Worm (Caenorhabditis elegans) whole organism, L4 larva: ENCODE data around the gene Y46E12BL.2.

Source experiments
- D1046.2 ChIP-seq: fragments of 200-800 bp; sonication (Bioruptor generic); IDR thresholded peaks from 2 replicates; pipeline ENCODE4 v1.3.6; 2022; ENCODE audit warnings: missing genetic modification characterization, missing compliant biosample characterization
- F10B5.3 ChIP-seq: sonication (generic microtip); optimal IDR thresholded peaks from 2 replicates; lab custom pipeline; 2016; ENCODE audit warnings: mild to moderate bottlenecking, missing genetic modification characterization, missing compliant biosample characterization
- R02D3.7 ChIP-seq: fragments of 150-350 bp; sonication (generic microtip); optimal IDR thresholded peaks from 3 replicates; lab custom pipeline; 2014; ENCODE audit warnings: missing biosample characterization, missing genetic modification characterization
- Y105C5A.15 ChIP-seq: fragments of 200-800 bp; sonication (Bioruptor generic); IDR thresholded peaks from 2 replicates; pipeline ENCODE4 v1.3.6; 2022; ENCODE audit warnings: missing genetic modification characterization, missing compliant biosample characterization
- Y48G9A.11 ChIP-seq: fragments of 200-800 bp; sonication (Bioruptor generic); IDR thresholded peaks from 2 replicates; pipeline ENCODE4 v1.3.6; 2022; ENCODE audit warnings: missing genetic modification reagents, missing genetic modification characterization, missing compliant biosample characterization
- ZK337.2 ChIP-seq: fragments of 200-800 bp; sonication (Bioruptor generic); IDR thresholded peaks from 2 replicates; pipeline ENCODE4 v1.3.6; 2022; ENCODE audit warnings: missing genetic modification reagents, missing genetic modification characterization, missing compliant biosample characterization
- aha-1 ChIP-seq: fragments of 150-350 bp; peaks from one replicate; lab custom pipeline; 2014; ENCODE audit warnings: missing biosample characterization, missing genetic modification characterization
- aly-2 ChIP-seq: sonication (generic microtip); optimal IDR thresholded peaks from 2 replicates; lab custom pipeline; 2018; ENCODE audit warnings: missing biosample characterization, missing genetic modification characterization
- ama-1 ChIP-seq: fragments of 150-350 bp; optimal IDR thresholded peaks from 2 replicates; lab custom pipeline; 2014; ENCODE audit warnings: inconsistent platforms, mixed read lengths
- arid-1 ChIP-seq: fragments of 200-800 bp; sonication (Bioruptor generic); conservative IDR thresholded peaks from 2 replicates; pipeline ENCODE4 v1.3.6; 2022; ENCODE audit warnings: missing genetic modification reagents, missing genetic modification characterization, missing compliant biosample characterization
- attf-4 ChIP-seq: sonication (generic microtip); optimal IDR thresholded peaks from 3 replicates; lab custom pipeline; 2017; ENCODE audit warnings: missing biosample characterization, missing genetic modification characterization
- ceh-28 ChIP-seq: fragments of 150-350 bp; optimal IDR thresholded peaks from 2 replicates; lab custom pipeline; 2014; ENCODE audit warnings: missing biosample characterization, missing genetic modification reagents, missing genetic modification characterization
- ceh-32 ChIP-seq: sonication (generic microtip); optimal IDR thresholded peaks from 2 replicates; lab custom pipeline; 2016; ENCODE audit warnings: mild to moderate bottlenecking, missing genetic modification characterization, missing compliant biosample characterization; ENCODE audit not compliant: poor library complexity
- daf-16 ChIP-seq, 3 experiments: sonication (generic microtip); optimal IDR thresholded peaks; 2 replicates each; lab custom pipeline; 2016 to 2017; ENCODE audit warnings: missing genetic modification characterization in 3 of 3, missing genetic modification reagents in 3 of 3, mild to moderate bottlenecking in 2 of 3, missing compliant biosample characterization in 2 of 3, missing biosample characterization in 1 of 3, moderate library complexity in 1 of 3
- daf-8 ChIP-seq: fragments of 200-800 bp; sonication (Bioruptor generic); IDR thresholded peaks from 2 replicates; pipeline ENCODE4 v1.3.6; 2022; ENCODE audit warnings: missing genetic modification characterization, missing compliant biosample characterization
- dmd-6 ChIP-seq: fragments of 200-800 bp; sonication (Bioruptor generic); IDR thresholded peaks from 2 replicates; pipeline ENCODE4 v1.3.6; 2022; ENCODE audit warnings: missing genetic modification reagents, missing genetic modification characterization, missing compliant biosample characterization
- dmd-8 ChIP-seq: fragments of 200-800 bp; sonication (Bioruptor generic); IDR thresholded peaks from 2 replicates; pipeline ENCODE4 v1.3.6; 2022; ENCODE audit warnings: missing genetic modification characterization, missing compliant biosample characterization
- dpl-1 ChIP-seq: fragments of 150-350 bp; optimal IDR thresholded peaks from 2 replicates; lab custom pipeline; 2014; ENCODE audit warnings: missing biosample characterization, missing genetic modification reagents, missing genetic modification characterization
- duxl-1 ChIP-seq: sonication (generic microtip); optimal IDR thresholded peaks from 2 replicates; lab custom pipeline; 2016; ENCODE audit warnings: mild to moderate bottlenecking, missing genetic modification characterization, moderate library complexity, missing compliant biosample characterization; ENCODE audit not compliant: poor library complexity
- dve-1 ChIP-seq: sonication (generic microtip); optimal IDR thresholded peaks from 2 replicates; lab custom pipeline; 2017; ENCODE audit warnings: antibody characterized with exemption, mild to moderate bottlenecking, missing genetic modification characterization, missing compliant biosample characterization; ENCODE audit not compliant: insufficient read depth
- egl-27 ChIP-seq: sonication (generic microtip); optimal IDR thresholded peaks from 3 replicates; lab custom pipeline; 2017; ENCODE audit warnings: missing biosample characterization, missing genetic modification reagents, missing genetic modification characterization
- hif-1 ChIP-seq, 2 experiments: sonication (generic microtip); optimal IDR thresholded peaks; 2 replicates each; lab custom pipeline; 2016 to 2017; ENCODE audit warnings: missing compliant biosample characterization in 2 of 2, missing genetic modification characterization in 2 of 2, missing genetic modification reagents in 2 of 2, missing genotype in 2 of 2, mild to moderate bottlenecking in 1 of 2
- hlh-11 ChIP-seq: fragments of 200-800 bp; sonication (Bioruptor generic); optimal IDR thresholded peaks from 2 replicates; lab custom pipeline; 2018; ENCODE audit warnings: mild to moderate bottlenecking, missing genetic modification characterization, missing compliant biosample characterization
- hlh-30 ChIP-seq: sonication (generic microtip); optimal IDR thresholded peaks from 2 replicates; lab custom pipeline; 2017; ENCODE audit warnings: antibody characterized with exemption, mild to moderate bottlenecking, missing genetic modification characterization, missing compliant biosample characterization; ENCODE audit not compliant: insufficient read depth
- lin-1 ChIP-seq: fragments of 200-800 bp; sonication (Bioruptor generic); IDR thresholded peaks from 2 replicates; pipeline ENCODE4 v1.3.6; 2022; ENCODE audit warnings: missing genetic modification reagents, missing genetic modification characterization, missing compliant biosample characterization
- lin-38 ChIP-seq: fragments of 200-800 bp; sonication (Bioruptor generic); IDR thresholded peaks from 2 replicates; pipeline ENCODE4 v1.3.6; 2022; ENCODE audit warnings: missing genetic modification reagents, missing genetic modification characterization, missing compliant biosample characterization
- lin-39 ChIP-seq: fragments of 150-350 bp; optimal IDR thresholded peaks from 2 replicates; lab custom pipeline; 2014; ENCODE audit warnings: missing biosample characterization, missing genetic modification reagents, missing genetic modification characterization
- lsy-2 ChIP-seq, 2 experiments: fragments of 150-350 bp in 1 of 2; sonication (generic microtip) in 1 of 2; optimal IDR thresholded peaks; 2 replicates each; lab custom pipeline; 2014 to 2017; ENCODE audit warnings: missing biosample characterization in 2 of 2, missing genetic modification characterization in 2 of 2
- mdl-1 ChIP-seq, 2 experiments: fragments of 150-350 bp in 1 of 2; sonication (generic microtip) in 1 of 2; optimal IDR thresholded peaks; 2 replicates each; lab custom pipeline; 2014 to 2017; ENCODE audit warnings: missing biosample characterization in 2 of 2, missing genetic modification characterization in 2 of 2
- mes-2 ChIP-seq: sonication (generic microtip); optimal IDR thresholded peaks from 2 replicates; lab custom pipeline; 2016; ENCODE audit warnings: missing genotype, mild to moderate bottlenecking, missing genetic modification characterization, missing compliant biosample characterization; ENCODE audit not compliant: poor library complexity, severe bottlenecking
- mxl-3 ChIP-seq: fragments of 200-800 bp; sonication (Bioruptor generic); optimal IDR thresholded peaks from 2 replicates; lab custom pipeline; 2018; ENCODE audit warnings: mild to moderate bottlenecking, missing genetic modification characterization, missing compliant biosample characterization
- nhr-42 ChIP-seq: fragments of 200-800 bp; sonication (Bioruptor generic); IDR thresholded peaks from 2 replicates; pipeline ENCODE4 v1.3.6; 2022; ENCODE audit warnings: missing genetic modification characterization, missing compliant biosample characterization
- nhr-6 ChIP-seq: fragments of 150-350 bp; optimal IDR thresholded peaks from 2 replicates; lab custom pipeline; 2014; ENCODE audit warnings: missing biosample characterization, missing genetic modification characterization
- nhr-77 ChIP-seq: fragments of 150-350 bp; optimal IDR thresholded peaks from 2 replicates; lab custom pipeline; 2014; ENCODE audit warnings: missing biosample characterization, missing genetic modification characterization
- pha-4 ChIP-seq, 2 experiments: fragments of 150-350 bp in 1 of 2; fragments of 200-800 bp in 1 of 2; sonication (Bioruptor generic) in 1 of 2; IDR thresholded peaks in 1 of 2; optimal IDR thresholded peaks in 1 of 2; 2 replicates each; pipeline versions ENCODE4 v1.3.6 to Lab custom; 2014 to 2022; ENCODE audit warnings: missing genetic modification characterization in 2 of 2, missing genetic modification reagents in 2 of 2, missing biosample characterization in 1 of 2, missing compliant biosample characterization in 1 of 2
- pqm-1 ChIP-seq: sonication (generic microtip); optimal IDR thresholded peaks from 2 replicates; lab custom pipeline; 2017; ENCODE audit warnings: missing biosample characterization, missing genetic modification characterization
- sdz-12 ChIP-seq: fragments of 200-800 bp; sonication (Bioruptor generic); optimal IDR thresholded peaks from 2 replicates; lab custom pipeline; 2018; ENCODE audit warnings: mild to moderate bottlenecking, missing genetic modification characterization, missing compliant biosample characterization
- set-16 ChIP-seq: fragments of 200-800 bp; sonication (Bioruptor generic); IDR thresholded peaks from 2 replicates; pipeline ENCODE4 v1.3.6; 2022; ENCODE audit warnings: missing genetic modification reagents, missing genetic modification characterization, missing compliant biosample characterization
- skn-1 ChIP-seq: fragments of 150-350 bp; optimal IDR thresholded peaks from 2 replicates; lab custom pipeline; 2014; ENCODE audit warnings: missing biosample characterization, missing genetic modification characterization
- snpc-4 ChIP-seq: fragments of 150-350 bp; optimal IDR thresholded peaks from 2 replicates; lab custom pipeline; 2014; ENCODE audit warnings: missing biosample characterization, missing genetic modification characterization
- spr-3 ChIP-seq: fragments of 200-800 bp; sonication (Bioruptor generic); optimal IDR thresholded peaks from 2 replicates; lab custom pipeline; 2018; ENCODE audit warnings: mild to moderate bottlenecking, missing genetic modification characterization, missing compliant biosample characterization
- tra-1 ChIP-seq: fragments of 200-800 bp; sonication (Bioruptor generic); IDR thresholded peaks from 2 replicates; pipeline ENCODE4 v1.3.6; 2022; ENCODE audit warnings: missing genetic modification reagents, missing genetic modification characterization, missing compliant biosample characterization
- unc-62 ChIP-seq, 3 experiments: fragments of 150-350 bp in 1 of 3; sonication (generic microtip); optimal IDR thresholded peaks in 2 of 3; peaks in 1 of 3; 1 replicate in 1 of 3; 2 replicates in 2 of 3; lab custom pipeline; 2014 to 2017; ENCODE audit warnings: missing biosample characterization in 3 of 3, missing genetic modification characterization in 3 of 3, missing genetic modification reagents in 3 of 3, missing genotype in 1 of 3
- zip-2 ChIP-seq: fragments of 150-350 bp; optimal IDR thresholded peaks from 2 replicates; lab custom pipeline; 2014; ENCODE audit warnings: missing biosample characterization, missing genetic modification characterization

Y46E12BL.2 gene

ce11 chrII:15206234-15206633, 26.5 kb upstream of the Y46E12BL.2 start:
- TF ChIP-seq mes-2: no peak
- TF ChIP-seq F10B5.3 (tag; lab: Kevin White, UChicago): no peak
- no peak for TF ChIP-seq spr-3 (GFP tag; lab: Kevin White, UChicago)
- TF ChIP-seq mxl-3 (GFP tag; lab: Kevin White, UChicago): no peak
- TF ChIP-seq tra-1 (GFP tag; lab: Robert Waterston, UW): 0 out of 2 replicates have a peak, but pooled peaks have one; percentile 17
- TF ChIP-seq hlh-30 (tag; lab: Kevin White, UChicago): peak; percentile 41
- TF ChIP-seq nhr-77 (tag; lab: Kevin White, UChicago): no peak
- TF ChIP-seq egl-27 (tag; lab: Kevin White, UChicago): no peak
- TF ChIP-seq skn-1 (tag; lab: Kevin White, UChicago): no peak
- TF ChIP-seq nhr-42 (GFP tag; lab: Robert Waterston, UW): 0 out of 2 replicates have a peak, but pooled peaks have one; percentile 45
- TF ChIP-seq lin-38 (GFP tag; lab: Robert Waterston, UW): peak; percentile 57
- TF ChIP-seq aha-1: peak; percentile 3

- no peak for TF ChIP-seq attf-4 (tag; lab: Kevin White, UChicago)
- TF ChIP-seq daf-16 (GFP tag; optimal IDR thresholded peaks at IDR 0.05; lab: Kevin White, UChicago): no peak
- peak; percentile 53 for TF ChIP-seq daf-16 (tag; optimal IDR thresholded peaks at IDR 0.05; lab: Kevin White, UChicago)
- TF ChIP-seq D1046.2 (GFP tag; lab: Robert Waterston, UW): no peak
- TF ChIP-seq unc-62 (GFP tag; optimal IDR thresholded peaks at IDR 0.05 in 1 of 2; lab: Kevin White, UChicago): no peak
- no peak for TF ChIP-seq unc-62 (tag; optimal IDR thresholded peaks at IDR 0.05; lab: Kevin White, UChicago)
- TF ChIP-seq lsy-2 (tag; optimal IDR thresholded peaks at IDR 0.05; lab: Kevin White, UChicago): no peak
- TF ChIP-seq daf-8: no peak
- TF ChIP-seq tra-1 (GFP tag; lab: Robert Waterston, UW): 0 out of 2 replicates have a peak, but pooled peaks have one; percentile 24
- no peak for TF ChIP-seq ama-1 (lab: Kevin White, UChicago)
- TF ChIP-seq snpc-4: no peak
- no peak for TF ChIP-seq mes-2
- peak in 1 of 2 experiments; percentile 74 for TF ChIP-seq hif-1 (tag; optimal IDR thresholded peaks at IDR 0.05; lab: Kevin White, UChicago)
- no peak for TF ChIP-seq nhr-6 (tag; lab: Kevin White, UChicago)
- no peak for TF ChIP-seq set-16 (GFP tag; lab: Robert Waterston, UW)
- no peak for TF ChIP-seq skn-1 (tag; lab: Kevin White, UChicago)
- TF ChIP-seq aha-1: peak; percentile 33
- TF ChIP-seq dve-1 (tag; lab: Kevin White, UChicago): peak; percentile 34
- TF ChIP-seq pqm-1 (tag; lab: Kevin White, UChicago): peak; percentile 47
- peak; percentile 8 for TF ChIP-seq hlh-30 (tag; lab: Kevin White, UChicago)
- TF ChIP-seq dmd-6 (GFP tag; lab: Robert Waterston, UW): peak; percentile 21; the same call in 1 of the 2 replicates
- TF ChIP-seq hlh-11 (tag; lab: Kevin White, UChicago): peak; percentile 48
- TF ChIP-seq F10B5.3 (tag; lab: Kevin White, UChicago): no peak
Observed at ce11 chrII:15207562-15207961, 25.2 kb upstream of the Y46E12BL.2 start.

- TF ChIP-seq D1046.2 (GFP tag; lab: Robert Waterston, UW): no peak
- TF ChIP-seq R02D3.7: no peak
- no peak for TF ChIP-seq ZK337.2 (GFP tag; lab: Robert Waterston, UW)
- no peak for TF ChIP-seq duxl-1 (tag; lab: Kevin White, UChicago)
- TF ChIP-seq nhr-77 (tag; lab: Kevin White, UChicago): peak; percentile 3
- TF ChIP-seq dpl-1 (GFP tag; lab: Kevin White, UChicago): peak; percentile 55
- TF ChIP-seq mdl-1 (tag; optimal IDR thresholded peaks at IDR 0.05; lab: Kevin White, UChicago): no peak
- no peak for TF ChIP-seq ceh-28
- no peak for TF ChIP-seq aly-2
- peak; percentile 17; the same call in 1 of the 2 replicates for TF ChIP-seq lin-38 (GFP tag; lab: Robert Waterston, UW)
- no peak for TF ChIP-seq lin-39
- TF ChIP-seq zip-2 (tag; lab: Kevin White, UChicago): no peak
- TF ChIP-seq lin-1 (GFP tag; lab: Robert Waterston, UW): no peak
- TF ChIP-seq lsy-2 (tag; optimal IDR thresholded peaks at IDR 0.05; lab: Kevin White, UChicago): peak in 1 of 2 experiments; percentile 89
- no peak for TF ChIP-seq Y105C5A.15
- no peak for TF ChIP-seq hif-1 (tag; optimal IDR thresholded peaks at IDR 0.05; lab: Kevin White, UChicago)
- no peak for TF ChIP-seq dmd-8 (GFP tag; lab: Robert Waterston, UW)
- TF ChIP-seq Y48G9A.11 (GFP tag; lab: Robert Waterston, UW): no peak
- no peak for TF ChIP-seq unc-62 (GFP tag; optimal IDR thresholded peaks at IDR 0.05 in 1 of 2; lab: Kevin White, UChicago)
- TF ChIP-seq unc-62 (tag; optimal IDR thresholded peaks at IDR 0.05; lab: Kevin White, UChicago): no peak
- TF ChIP-seq arid-1 (GFP tag; lab: Robert Waterston, UW): no peak
- no peak for TF ChIP-seq sdz-12
- TF ChIP-seq egl-27 (tag; lab: Kevin White, UChicago): no peak
- no peak for TF ChIP-seq ceh-32 (tag; lab: Kevin White, UChicago)
- TF ChIP-seq pha-4 (GFP tag; IDR thresholded peaks at IDR 0.05; lab: Robert Waterston, UW): no peak
- no peak for TF ChIP-seq pha-4 (tag; optimal IDR thresholded peaks at IDR 0.05; lab: Kevin White, UChicago)
Observed at ce11 chrII:15208151-15208550, 24.6 kb upstream of the Y46E12BL.2 start.
